Worm (Caenorhabditis elegans): ENCODE measurements around the gene ZK402.5.
"Not testable (repeated sequence)": the region's sequence is repeated elsewhere in the genome, so short reads cannot be mapped to it uniquely, and the experiment has no call there.

ce11 chrX:1430707-1431106, 29.5 kb upstream of the ZK402.5 start, which contains the start of gene F19G12.1:
- TF ChIP-seq lsy-2 (tag; optimal IDR thresholded peaks at IDR 0.05); Y75B8A.6 (GFP tag; IDR thresholded peaks at IDR 0.05); rbr-2 (tag; optimal IDR thresholded peaks at IDR 0.05); nhr-237 (tag; optimal IDR thresholded peaks at IDR 0.05); lim-7 (GFP tag; IDR thresholded peaks at IDR 0.05); lin-13 (GFP tag; optimal IDR thresholded peaks at IDR 0.05); mep-1 (tag; optimal IDR thresholded peaks at IDR 0.05); unc-130 (GFP tag; optimal IDR thresholded peaks at IDR 0.05); egl-27 (tag; optimal IDR thresholded peaks at IDR 0.05); zip-2 (tag; optimal IDR thresholded peaks at IDR 0.05); attf-4 (tag; optimal IDR thresholded peaks at IDR 0.05): not testable (repeated sequence)
